Worm (Caenorhabditis elegans): ENCODE measurements around the gene Y41E3.1.
A peak's percentile ranks its signal among the peaks of the same experiment; 100 is the strongest.

- TF ChIP-seq nhr-28 (tag; optimal IDR thresholded peaks at IDR 0.05) (no peak), lsy-12 (tag; optimal IDR thresholded peaks at IDR 0.05) (no peak), aly-2 (tag; optimal IDR thresholded peaks at IDR 0.05) (no peak), nhr-11 (tag; optimal IDR thresholded peaks at IDR 0.05) (no peak), ztf-11 (tag; optimal IDR thresholded peaks at IDR 0.05) (no peak), sea-2 (GFP tag; optimal IDR thresholded peaks at IDR 0.05) (no peak), ZK546.5 (tag; optimal IDR thresholded peaks at IDR 0.05) (no peak), ama-1 (optimal IDR thresholded peaks at IDR 0.05) (no peak), egl-27 (tag; optimal IDR thresholded peaks at IDR 0.05) (no peak), snpc-4 (tag; optimal IDR thresholded peaks at IDR 0.05) (peak; percentile 87), fos-1 (tag; optimal IDR thresholded peaks at IDR 0.05) (no peak), ceh-16 (tag; optimal IDR thresholded peaks at IDR 0.05) (no peak), unc-39 (tag; optimal IDR thresholded peaks at IDR 0.05) (no peak)
Measured at ce11 chrIV:14959375-14959774, 701 bp upstream of the Y41E3.1 start.
